Fruit fly (Drosophila melanogaster) whole organism, embryonic: Measurements from ENCODE around the gene RpS9.
A peak's percentile ranks its signal among the peaks of the same experiment; 100 is the strongest.

ENCODE experiments used
- Antp ChIP-seq: fragments of 200-800 bp; sonication (Bioruptor generic); optimal IDR thresholded peaks from 3 replicates; lab custom pipeline; 2016; ENCODE audit warnings: missing biosample characterization, missing genetic modification characterization
- CG1233 ChIP-seq: fragments of 200-800 bp; sonication (Bioruptor generic); optimal IDR thresholded peaks from 4 replicates; lab custom pipeline; 2018; ENCODE audit warnings: missing biosample characterization, mild to moderate bottlenecking, missing genetic modification characterization
- CG13624 ChIP-seq: fragments of 200-800 bp; sonication (Bioruptor generic); optimal IDR thresholded peaks from 2 replicates; lab custom pipeline; 2016; ENCODE audit warnings: missing biosample characterization, missing genetic modification characterization
- CG14014 ChIP-seq: fragments of 200-800 bp; sonication (Bioruptor generic); IDR thresholded peaks from 2 replicates; pipeline ENCODE4 v1.3.6; 2022; ENCODE audit warnings: missing biosample characterization, missing genetic modification characterization
- CG17829 ChIP-seq: fragments of 200-800 bp; optimal IDR thresholded peaks from 2 replicates; lab custom pipeline; 2019; ENCODE audit warnings: missing biosample characterization, mild to moderate bottlenecking, missing genetic modification characterization, moderate library complexity
- CG2129 ChIP-seq: fragments of 200-800 bp; sonication (Bioruptor generic); IDR thresholded peaks from 2 replicates; pipeline ENCODE4 v1.3.6; 2022; ENCODE audit warnings: missing biosample characterization, missing genetic modification characterization; ENCODE audit not compliant: partially characterized antibody
- CG2712 ChIP-seq: fragments of 200-800 bp; optimal IDR thresholded peaks from 3 replicates; lab custom pipeline; 2019; ENCODE audit warnings: missing biosample characterization, mild to moderate bottlenecking, missing genetic modification characterization, moderate library complexity
- CG3281 ChIP-seq: fragments of 200-800 bp; sonication (Bioruptor generic); optimal IDR thresholded peaks from 3 replicates; lab custom pipeline; 2017; ENCODE audit warnings: missing biosample characterization, mild to moderate bottlenecking, missing genetic modification characterization
- CG34422 ChIP-seq: fragments of 200-800 bp; sonication (Bioruptor generic); IDR thresholded peaks from 3 replicates; pipeline ENCODE4 v1.3.6; 2022; ENCODE audit warnings: missing biosample characterization, missing genetic modification characterization
- CG4424 ChIP-seq: fragments of 200-800 bp; sonication (Bioruptor generic); optimal IDR thresholded peaks from 3 replicates; lab custom pipeline; 2016; ENCODE audit warnings: missing biosample characterization, missing genetic modification characterization
- CG6854 ChIP-seq: fragments of 200-800 bp; sonication (Bioruptor generic); optimal IDR thresholded peaks from 3 replicates; lab custom pipeline; 2017; ENCODE audit warnings: missing biosample characterization, mild to moderate bottlenecking, missing genetic modification characterization
- CG9437 ChIP-seq: fragments of 200-800 bp; sonication (Bioruptor generic); optimal IDR thresholded peaks from 2 replicates; lab custom pipeline; 2018; ENCODE audit warnings: missing biosample characterization, mild to moderate bottlenecking, missing genetic modification characterization
- Deaf1 ChIP-seq: fragments of 200-800 bp; optimal IDR thresholded peaks from 3 replicates; lab custom pipeline; 2019; ENCODE audit warnings: missing biosample characterization, mild to moderate bottlenecking, missing genetic modification characterization, moderate library complexity
- E2f2 ChIP-seq: fragments of 200-800 bp; sonication (Bioruptor generic); IDR thresholded peaks from 2 replicates; pipeline ENCODE4 v1.3.6; 2022; ENCODE audit warnings: missing biosample characterization, missing genetic modification characterization
- Fer3 ChIP-seq: fragments of 200-800 bp; sonication (Bioruptor generic); optimal IDR thresholded peaks from 2 replicates; lab custom pipeline; 2018; ENCODE audit warnings: missing biosample characterization, mild to moderate bottlenecking, missing genetic modification characterization, moderate library complexity
- Meics ChIP-seq: fragments of 200-800 bp; sonication (Bioruptor generic); optimal IDR thresholded peaks from 2 replicates; lab custom pipeline; 2017; ENCODE audit warnings: missing biosample characterization, mild to moderate bottlenecking, missing genetic modification characterization
- Pdp1 ChIP-seq, 2 experiments: fragments of 200-800 bp; sonication (Bioruptor generic); optimal IDR thresholded peaks; 3 replicates each; lab custom pipeline; 2016; ENCODE audit warnings: missing biosample characterization in 2 of 2, missing genetic modification characterization in 2 of 2, mild to moderate bottlenecking in 1 of 2, moderate library complexity in 1 of 2
- Rfx ChIP-seq: fragments of 200-800 bp; sonication (Bioruptor generic); IDR thresholded peaks from 2 replicates; pipeline ENCODE4 v1.3.6; 2022; ENCODE audit warnings: missing biosample characterization, missing genetic modification characterization
- Sin3A ChIP-seq: fragments of >200 bp; optimal IDR thresholded peaks from 2 replicates; lab custom pipeline; 2018
- Six4 ChIP-seq: fragments of 200-800 bp; sonication (Bioruptor generic); optimal IDR thresholded peaks from 2 replicates; lab custom pipeline; 2016; ENCODE audit warnings: missing biosample characterization, missing genetic modification characterization
- Sox102F ChIP-seq: fragments of 200-800 bp; sonication (Bioruptor generic); optimal IDR thresholded peaks from 2 replicates; lab custom pipeline; 2018; ENCODE audit warnings: missing biosample characterization, mild to moderate bottlenecking, missing genetic modification characterization, moderate library complexity
- Trl ChIP-seq, 3 experiments: fragments of >200 bp in 2 of 3; fragments of 200-800 bp in 1 of 3; sonication (Bioruptor generic) in 1 of 3; optimal IDR thresholded peaks; 2 replicates in 1 of 3; 3 replicates in 2 of 3; lab custom pipeline; 2016 to 2017; ENCODE audit warnings: missing biosample characterization in 1 of 3, missing genetic modification characterization in 1 of 3
- Xrp1 ChIP-seq: fragments of 200-800 bp; sonication (Bioruptor generic); IDR thresholded peaks from 2 replicates; pipeline ENCODE4 v1.3.6; 2022; ENCODE audit warnings: missing biosample characterization, missing genetic modification characterization
- ase ChIP-seq: fragments of 200-800 bp; sonication (Bioruptor generic); IDR thresholded peaks from 3 replicates; pipeline ENCODE4 v1.3.6; 2022; ENCODE audit warnings: missing biosample characterization, missing genetic modification characterization
- bab2 ChIP-seq: fragments of 200-800 bp; sonication (Bioruptor generic); optimal IDR thresholded peaks from 2 replicates; lab custom pipeline; 2016; ENCODE audit warnings: missing biosample characterization, missing genetic modification characterization
- bcd ChIP-seq: fragments of 200-800 bp; sonication (Bioruptor generic); optimal IDR thresholded peaks from 2 replicates; lab custom pipeline; 2017; ENCODE audit warnings: missing biosample characterization, mild to moderate bottlenecking, missing genetic modification characterization
- bsh ChIP-seq, 2 experiments: fragments of 200-800 bp; sonication (Bioruptor generic); optimal IDR thresholded peaks; 2 replicates each; lab custom pipeline; 2017 to 2018; ENCODE audit warnings: mild to moderate bottlenecking in 2 of 2, missing biosample characterization in 2 of 2, missing genetic modification characterization in 2 of 2, moderate library complexity in 1 of 2
- chn ChIP-seq: fragments of 200-800 bp; sonication (Bioruptor generic); optimal IDR thresholded peaks from 2 replicates; lab custom pipeline; 2016; ENCODE audit warnings: missing biosample characterization, missing genetic modification characterization
- dpn ChIP-seq, 2 experiments: fragments of 200-800 bp; sonication (Bioruptor generic); optimal IDR thresholded peaks; 3 replicates each; lab custom pipeline; 2016; ENCODE audit warnings: missing biosample characterization in 2 of 2, missing genetic modification characterization in 2 of 2
- eve ChIP-seq, 2 experiments: fragments of >200 bp; optimal IDR thresholded peaks; 2 replicates each; lab custom pipeline; 2017; ENCODE audit warnings: missing biosample characterization in 2 of 2, missing genetic modification characterization in 2 of 2
- fd96Cb ChIP-seq: fragments of 200-800 bp; sonication (Bioruptor generic); optimal IDR thresholded peaks from 2 replicates; lab custom pipeline; 2018; ENCODE audit warnings: missing biosample characterization, mild to moderate bottlenecking, missing genetic modification characterization, moderate library complexity
- gt ChIP-seq: fragments of 200-800 bp; sonication (Bioruptor generic); IDR thresholded peaks from 2 replicates; pipeline ENCODE4 v1.3.6; 2022; ENCODE audit warnings: missing biosample characterization, missing genetic modification characterization
- kah ChIP-seq: fragments of 200-800 bp; sonication (Bioruptor generic); optimal IDR thresholded peaks from 2 replicates; lab custom pipeline; 2018; ENCODE audit warnings: missing biosample characterization, mild to moderate bottlenecking, missing genetic modification characterization
- lab ChIP-seq: fragments of 200-800 bp; sonication (Bioruptor generic); optimal IDR thresholded peaks from 3 replicates; lab custom pipeline; 2017; ENCODE audit warnings: missing biosample characterization, missing genetic modification characterization, mild to moderate bottlenecking, moderate library complexity, missing genetic modification reagents
- mam ChIP-seq: fragments of 200-800 bp; sonication (Bioruptor generic); optimal IDR thresholded peaks from 3 replicates; lab custom pipeline; 2016; ENCODE audit warnings: missing biosample characterization, missing genetic modification characterization
- onecut ChIP-seq: fragments of 200-800 bp; sonication (Bioruptor generic); IDR thresholded peaks from 2 replicates; pipeline ENCODE4 v1.3.6; 2022; ENCODE audit warnings: missing biosample characterization, missing genetic modification characterization
- prd ChIP-seq, 3 experiments: fragments of >200 bp in 2 of 3; fragments of 200-800 bp in 1 of 3; sonication (Bioruptor generic) in 1 of 3; optimal IDR thresholded peaks in 2 of 3; IDR thresholded peaks in 1 of 3; 2 replicates in 2 of 3; 3 replicates in 1 of 3; pipeline versions ENCODE4 v1.3.6 to Lab custom; 2017 to 2022; ENCODE audit warnings: missing biosample characterization in 1 of 3, missing genetic modification characterization in 1 of 3
- scrt ChIP-seq: fragments of 200-800 bp; sonication (Bioruptor generic); optimal IDR thresholded peaks from 2 replicates; lab custom pipeline; 2018; ENCODE audit warnings: missing biosample characterization, mild to moderate bottlenecking, missing genetic modification characterization, moderate library complexity
- sd ChIP-seq: fragments of 200-800 bp; sonication (Bioruptor generic); optimal IDR thresholded peaks from 3 replicates; lab custom pipeline; 2018; ENCODE audit warnings: missing biosample characterization, mild to moderate bottlenecking, missing genetic modification characterization, moderate library complexity
- tin ChIP-seq: fragments of 200-800 bp; sonication (Bioruptor generic); optimal IDR thresholded peaks from 3 replicates; lab custom pipeline; 2016; ENCODE audit warnings: missing biosample characterization, missing genetic modification characterization
- tna ChIP-seq: fragments of 200-800 bp; sonication (Bioruptor generic); IDR thresholded peaks from 2 replicates; pipeline ENCODE4 v1.3.6; 2022; ENCODE audit warnings: missing biosample characterization, missing genetic modification characterization; ENCODE audit not compliant: partially characterized antibody
- ttk ChIP-seq: fragments of 200-800 bp; sonication (Bioruptor generic); IDR thresholded peaks from 2 replicates; pipeline ENCODE4 v2.1.2; 2022; ENCODE audit warnings: missing biosample characterization, missing genetic modification characterization
- vvl ChIP-seq: fragments of 200-800 bp; sonication (Bioruptor generic); IDR thresholded peaks from 2 replicates; pipeline ENCODE4 v1.3.6; 2022; ENCODE audit warnings: missing biosample characterization, missing genetic modification characterization
- zen ChIP-seq: fragments of 200-800 bp; sonication (Bioruptor generic); optimal IDR thresholded peaks from 3 replicates; lab custom pipeline; 2018; ENCODE audit warnings: missing biosample characterization, mild to moderate bottlenecking, missing genetic modification characterization, moderate library complexity
- zf30C ChIP-seq: fragments of 200-800 bp; sonication (Bioruptor generic); optimal IDR thresholded peaks from 3 replicates; lab custom pipeline; 2018; ENCODE audit warnings: missing biosample characterization, mild to moderate bottlenecking, missing genetic modification characterization
- zfh1 ChIP-seq: fragments of 200-800 bp; sonication (Bioruptor generic); IDR thresholded peaks from 3 replicates; pipeline ENCODE4 v1.3.6; 2022; ENCODE audit warnings: missing biosample characterization, missing genetic modification characterization

RpS9 gene

dm6 chr3L:9504530-9504929 lies 6.8 kb downstream of the RpS9 start:
- TF ChIP-seq bsh (GFP tag; optimal IDR thresholded peaks at IDR 0.05; lab: Kevin White, UChicago) (no peak), CG9437 (GFP tag; lab: Kevin White, UChicago) (peak; percentile 52), eve (GFP tag; optimal IDR thresholded peaks at IDR 0.05; lab: Kevin White, UChicago) (peak in 1 of 2 experiments; percentile 55), Six4 (GFP tag; lab: Kevin White, UChicago) (no peak)

- no peak for TF ChIP-seq gt (GFP tag; lab: Robert Waterston, UW)
- peak; percentile 29 for TF ChIP-seq zen (tag; lab: Kevin White, UChicago)
- peak; percentile 14 for TF ChIP-seq CG2712
- TF ChIP-seq Fer3: peak; percentile 22
- no peak for TF ChIP-seq chn (GFP tag; lab: Kevin White, UChicago)
- no peak for TF ChIP-seq CG2129 (GFP tag; lab: Robert Waterston, UW)
- 0 out of 2 replicates have a peak, but pooled peaks have one; percentile 16 for TF ChIP-seq CG14014 (GFP tag; lab: Robert Waterston, UW)
- TF ChIP-seq Meics: peak; percentile 34
- TF ChIP-seq Antp (GFP tag; lab: Kevin White, UChicago): no peak
- no peak for TF ChIP-seq prd (optimal IDR thresholded peaks at IDR 0.05; lab: Kevin White, UChicago)
- peak; percentile 49; the same call in 1 of the 3 replicates for TF ChIP-seq prd (GFP tag; IDR thresholded peaks at IDR 0.05; lab: Robert Waterston, UW)
- peak; percentile 1 for TF ChIP-seq fd96Cb
- no peak for TF ChIP-seq mam (GFP tag; lab: Kevin White, UChicago)
- peak; percentile 52; the same call in 1 of the 2 replicates for TF ChIP-seq onecut (GFP tag; lab: Robert Waterston, UW)
- peak; percentile 11 for TF ChIP-seq tin
- no peak for TF ChIP-seq ttk (GFP tag; lab: Robert Waterston, UW)
- peak; percentile 3 for TF ChIP-seq Deaf1 (tag; lab: Kevin White, UChicago)
- TF ChIP-seq CG1233: peak; percentile 30
- TF ChIP-seq CG13624 (GFP tag; lab: Kevin White, UChicago): peak; percentile 2
- no peak for TF ChIP-seq tna
- TF ChIP-seq sd: no peak
- TF ChIP-seq Sin3A (lab: Kevin White, UChicago): no peak
- TF ChIP-seq scrt: peak; percentile 58
- TF ChIP-seq ase (GFP tag; lab: Robert Waterston, UW): no peak
- peak; percentile 20 for TF ChIP-seq zf30C
- peak; percentile 10 for TF ChIP-seq bab2 (GFP tag; lab: Kevin White, UChicago)
- peak; percentile 10 for TF ChIP-seq CG17829 (tag; lab: Kevin White, UChicago)
- peak; percentile 16 for TF ChIP-seq CG4424 (GFP tag; lab: Kevin White, UChicago)
- peak in 1 of 2 experiments; percentile 1 for TF ChIP-seq dpn (GFP tag; optimal IDR thresholded peaks at IDR 0.05; lab: Kevin White, UChicago)
- no peak for TF ChIP-seq E2f2
- TF ChIP-seq Sox102F (GFP tag; lab: Kevin White, UChicago): peak; percentile 17
- TF ChIP-seq Rfx: 0 out of 2 replicates have a peak, but pooled peaks have one; percentile 31
- peak in 1 of 2 experiments; percentile 32 for TF ChIP-seq Pdp1 (GFP tag; optimal IDR thresholded peaks at IDR 0.05; lab: Kevin White, UChicago)
- TF ChIP-seq Xrp1 (GFP tag; lab: Robert Waterston, UW): peak; percentile 24; the same call in 1 of the 2 replicates
- TF ChIP-seq zfh1: 0 out of 3 replicates have a peak, but pooled peaks have one; percentile 16
- TF ChIP-seq kah: peak; percentile 46
- peak; percentile 19 for TF ChIP-seq CG3281 (GFP tag; lab: Kevin White, UChicago)
- peak; percentile 41; the same call in 1 of the 3 replicates for TF ChIP-seq CG34422
- peak in 1 of 2 experiments; percentile 8 for TF ChIP-seq Trl (optimal IDR thresholded peaks at IDR 0.05; lab: Kevin White, UChicago)
- TF ChIP-seq Trl (GFP tag; optimal IDR thresholded peaks at IDR 0.05; lab: Kevin White, UChicago): no peak
- peak; percentile 39 for TF ChIP-seq lab (GFP tag; lab: Kevin White, UChicago)
- peak; percentile 8 for TF ChIP-seq bcd (GFP tag; lab: Kevin White, UChicago)
- TF ChIP-seq CG6854: peak; percentile 31
- peak; percentile 7; the same call in 1 of the 2 replicates for TF ChIP-seq vvl (GFP tag; lab: Robert Waterston, UW)
Observed at dm6 chr3L:9503552-9504317, 7.6 kb downstream of the RpS9 start.
